Fruit fly (Drosophila melanogaster): ENCODE measurements around the gene Mrm2.
A peak's percentile ranks its signal among the peaks of the same experiment; 100 is the strongest.

The Mrm2 gene

DNA sequence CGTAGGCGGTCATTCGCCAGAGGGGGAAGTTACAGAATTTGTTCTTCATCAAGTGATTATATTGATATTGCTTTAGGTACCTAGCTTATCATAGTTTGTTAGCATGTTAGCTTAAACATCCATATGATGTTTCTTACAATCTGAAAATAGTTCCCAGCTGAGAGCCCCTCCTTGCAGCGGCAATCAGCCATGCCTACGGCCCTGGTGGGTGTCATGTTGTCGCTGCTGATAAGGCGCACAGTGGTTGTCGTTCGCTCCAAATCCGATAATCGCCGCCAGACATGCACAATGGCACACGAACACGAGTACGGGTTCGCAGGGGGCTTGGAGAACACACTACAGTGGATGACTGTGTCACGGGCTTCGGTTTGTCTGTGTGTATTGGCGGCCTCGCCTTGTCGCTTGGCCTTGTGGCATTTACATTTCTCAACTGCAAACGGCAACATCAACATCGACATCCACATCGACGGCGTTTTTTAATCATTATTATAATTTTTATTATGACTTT lies 44.6 kb downstream of the Mrm2 start (continued):
- TF ChIP-seq CG6276 (GFP tag; optimal IDR thresholded peaks at IDR 0.05) = peak; percentile 74
- TF ChIP-seq fd59A (GFP tag; optimal IDR thresholded peaks at IDR 0.05) = peak; percentile 85
- peak; percentile 81 for TF ChIP-seq CG10631 (GFP tag; optimal IDR thresholded peaks at IDR 0.05)
- TF ChIP-seq CG7368 (GFP tag; optimal IDR thresholded peaks at IDR 0.05) = peak; percentile 82
- peak; percentile 87 for TF ChIP-seq achi (GFP tag; optimal IDR thresholded peaks at IDR 0.05)
- TF ChIP-seq CG6792 (GFP tag; optimal IDR thresholded peaks at IDR 0.05) = peak; percentile 90
- peak; percentile 91 for TF ChIP-seq eg (GFP tag; IDR thresholded peaks at IDR 0.05)
- peak; percentile 91 for TF ChIP-seq lz (GFP tag; optimal IDR thresholded peaks at IDR 0.05)
- peak; percentile 84 for TF ChIP-seq CG11294 (GFP tag; IDR thresholded peaks at IDR 0.05)
- peak; percentile 86 for TF ChIP-seq CG8119 (GFP tag; IDR thresholded peaks at IDR 0.05)
- TF ChIP-seq net (GFP tag; optimal IDR thresholded peaks at IDR 0.05) = peak; percentile 86
- TF ChIP-seq Eip93F (GFP tag; optimal IDR thresholded peaks at IDR 0.05) = peak; percentile 66
- TF ChIP-seq CG9139 (GFP tag; optimal IDR thresholded peaks at IDR 0.05) = peak; percentile 50
- no peak for TF ChIP-seq CG4318 (GFP tag; optimal IDR thresholded peaks at IDR 0.05)

DNA sequence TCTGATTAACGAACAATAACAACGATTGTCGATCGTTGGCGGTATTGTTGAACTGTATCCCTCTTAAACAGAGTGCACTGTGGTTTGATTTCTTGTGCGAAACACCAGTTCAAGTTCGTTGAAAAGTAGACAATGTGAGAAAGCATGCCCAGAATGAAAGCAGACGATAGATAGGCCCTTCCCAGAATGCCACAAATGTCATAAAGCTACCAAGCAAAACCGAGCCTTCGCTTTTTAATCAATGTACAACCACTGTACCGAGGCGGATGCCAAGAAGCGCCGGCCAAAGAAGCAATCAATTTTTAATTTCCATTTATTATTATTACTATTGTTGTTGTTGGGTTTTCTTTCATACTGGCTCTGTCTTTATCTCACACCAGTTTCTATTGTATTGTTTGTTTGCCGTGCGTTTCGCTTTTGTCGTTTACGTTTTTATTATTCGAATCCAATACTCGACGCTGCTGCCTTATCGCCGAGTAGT lies 47.5 kb downstream of the Mrm2 start:
- TF ChIP-seq Sox15 (GFP tag; optimal IDR thresholded peaks at IDR 0.05) (peak; percentile 88), Hr38 (GFP tag; optimal IDR thresholded peaks at IDR 0.05) (no peak), CG15336 (GFP tag; IDR thresholded peaks at IDR 0.05) (peak; percentile 87), cyc (GFP tag; optimal IDR thresholded peaks at IDR 0.05) (peak; percentile 81), Gug (GFP tag; IDR thresholded peaks at IDR 0.05) (peak; percentile 70), Sox102F (GFP tag; optimal IDR thresholded peaks at IDR 0.05) (peak; percentile 87), Met (GFP tag; optimal IDR thresholded peaks at IDR 0.05) (peak; percentile 71), dsx (GFP tag; optimal IDR thresholded peaks at IDR 0.05; ENCODE audit: poor library complexity, severe bottlenecking) (peak; percentile 51), Blimp-1 (GFP tag; optimal IDR thresholded peaks at IDR 0.05) (peak; percentile 42), Lpt (GFP tag; optimal IDR thresholded peaks at IDR 0.05) (peak; percentile 73), CG3919 (GFP tag; optimal IDR thresholded peaks at IDR 0.05) (peak; percentile 88), fkh (GFP tag; optimal IDR thresholded peaks at IDR 0.05) (peak; percentile 14), CG9139 (GFP tag; optimal IDR thresholded peaks at IDR 0.05) (no peak), Smox (GFP tag; optimal IDR thresholded peaks at IDR 0.05) (peak; percentile 86), esn (GFP tag; optimal IDR thresholded peaks at IDR 0.05) (peak; percentile 89), CG6163 (GFP tag; IDR thresholded peaks at IDR 0.05) (peak; percentile 90), topi (GFP tag; optimal IDR thresholded peaks at IDR 0.05) (peak; percentile 81), CG10631 (GFP tag; optimal IDR thresholded peaks at IDR 0.05) (peak; percentile 82), CG4318 (GFP tag; optimal IDR thresholded peaks at IDR 0.05) (peak; percentile 63), vri (GFP tag; optimal IDR thresholded peaks at IDR 0.05) (peak; percentile 82), CG1621 (tag; optimal IDR thresholded peaks at IDR 0.05) (peak; percentile 82), CG8119 (GFP tag; IDR thresholded peaks at IDR 0.05) (peak; percentile 80), salr (GFP tag; optimal IDR thresholded peaks at IDR 0.05) (peak; percentile 68), Eip93F (GFP tag; optimal IDR thresholded peaks at IDR 0.05) (no peak), svp (GFP tag) (peak; percentile 95), CG8632 (GFP tag; optimal IDR thresholded peaks at IDR 0.05) (peak; percentile 81), CG11294 (GFP tag; IDR thresholded peaks at IDR 0.05) (peak; percentile 51; the same call in 1 of the 2 replicates), Ets21C (GFP tag; optimal IDR thresholded peaks at IDR 0.05) (peak; percentile 84), ss (GFP tag; optimal IDR thresholded peaks at IDR 0.05) (peak in 1 of 2 experiments; percentile 42), lz (GFP tag; optimal IDR thresholded peaks at IDR 0.05) (peak; percentile 88), Eip78C (GFP tag) (peak; percentile 95), Eip75B (GFP tag; optimal IDR thresholded peaks at IDR 0.05) (peak; percentile 79), CG10669 (GFP tag; optimal IDR thresholded peaks at IDR 0.05) (peak; percentile 77), spab (GFP tag; optimal IDR thresholded peaks at IDR 0.05) (peak; percentile 54), CG6808 (GFP tag; optimal IDR thresholded peaks at IDR 0.05) (peak; percentile 53), CG7368 (GFP tag; optimal IDR thresholded peaks at IDR 0.05) (peak; percentile 80), fd59A (GFP tag; optimal IDR thresholded peaks at IDR 0.05) (peak; percentile 59), Sox14 (GFP tag; optimal IDR thresholded peaks at IDR 0.05) (peak; percentile 92), acj6 (GFP tag; optimal IDR thresholded peaks at IDR 0.05) (peak; percentile 86), pdm3 (GFP tag; optimal IDR thresholded peaks at IDR 0.05) (peak; percentile 86), OdsH (GFP tag; optimal IDR thresholded peaks at IDR 0.05) (peak; percentile 87), CG16779 (tag; optimal IDR thresholded peaks at IDR 0.05) (peak; percentile 57), CG3032 (tag; optimal IDR thresholded peaks at IDR 0.05) (peak; percentile 52)

All from whole organism, prepupa.